In the genomic region with DNA sequence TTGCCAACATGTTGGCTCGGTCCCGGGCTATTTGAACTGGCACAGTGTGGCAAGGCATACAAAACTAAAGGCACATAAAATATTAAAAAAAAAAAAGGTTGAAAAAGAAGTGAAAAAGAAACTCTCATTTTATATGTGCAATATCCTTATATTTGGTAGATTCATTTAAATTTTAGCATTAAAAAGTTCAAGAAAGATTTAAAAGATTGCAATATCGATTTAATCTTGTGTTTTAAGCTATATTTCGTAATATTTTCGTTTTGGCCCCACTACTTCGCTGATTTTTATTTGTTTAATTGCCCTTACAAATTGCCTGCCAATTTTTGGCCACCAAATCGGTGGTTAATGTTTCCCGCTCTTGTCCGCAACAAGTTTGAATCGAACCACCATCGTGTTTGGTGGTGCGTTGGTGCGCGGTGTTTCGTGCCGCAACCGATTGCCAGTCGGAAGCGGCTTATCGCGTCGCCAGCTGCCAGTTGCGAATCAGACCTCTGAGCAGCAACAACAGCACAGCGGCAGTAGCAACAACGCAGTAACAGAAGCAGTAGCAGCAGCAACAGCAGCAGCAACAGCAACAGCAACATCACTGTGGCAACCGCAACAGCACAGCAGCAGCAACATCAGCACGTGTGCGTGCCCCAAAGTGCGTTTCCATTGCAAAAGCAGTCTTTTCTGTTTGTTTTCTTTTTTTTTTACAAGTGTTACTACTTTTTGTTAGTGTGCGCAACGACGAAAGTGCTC, we compare ENCODE assay signal across 5 fruit fly cellular contexts.
TF ChIP-seq lines count a peak whose summit lies in the region.

No protein-coding gene starts in this region.

TF ChIP-seq in whole organism, adult, 20 proteins besides CTCF, POLR2A, EP300 and RAD21 (continued from another document):
- TF ChIP-seq CG1620 (GFP tag; optimal IDR thresholded peaks at IDR 0.05; lab: Kevin White, UChicago) (peak; percentile 57), ovo (GFP tag; optimal IDR thresholded peaks at IDR 0.05; lab: Kevin White, UChicago) (peak; percentile 19), CG7045 (GFP tag; optimal IDR thresholded peaks at IDR 0.05; lab: Kevin White, UChicago) (peak; percentile 86), Hr96 (GFP tag; optimal IDR thresholded peaks at IDR 0.05; lab: Kevin White, UChicago) (peak; percentile 72)

TF ChIP-seq in whole organism, embryonic, 481 proteins besides CTCF, POLR2A, EP300 and RAD21 (continued from another document and continues in another):
- TF ChIP-seq CG11560 (tag; IDR thresholded peaks at IDR 0.05; lab: Robert Waterston, UW) = peak; percentile 81
- peak; percentile 97 for TF ChIP-seq CG13296 (GFP tag; optimal IDR thresholded peaks at IDR 0.05; lab: Kevin White, UChicago)
- peak; percentile 99 for TF ChIP-seq Sox100B (GFP tag; optimal IDR thresholded peaks at IDR 0.05; lab: Kevin White, UChicago)
- peak; percentile 43 for TF ChIP-seq mirr (GFP tag; optimal IDR thresholded peaks at IDR 0.05; lab: Kevin White, UChicago)
- no peak for TF ChIP-seq hkb (optimal IDR thresholded peaks at IDR 0.05; lab: Kevin White, UChicago)
- peak; percentile 96 for TF ChIP-seq hkb (GFP tag; IDR thresholded peaks at IDR 0.05; lab: Robert Waterston, UW)
- TF ChIP-seq NFAT (GFP tag; IDR thresholded peaks at IDR 0.05; lab: Robert Waterston, UW) = peak; percentile 86
- peak; percentile 96 for TF ChIP-seq ind (GFP tag; optimal IDR thresholded peaks at IDR 0.05; lab: Kevin White, UChicago)
- no peak for TF ChIP-seq CG34224 (GFP tag; IDR thresholded peaks at IDR 0.05; lab: Robert Waterston, UW; ENCODE audit: partially characterized antibody)
- TF ChIP-seq kay (GFP tag; optimal IDR thresholded peaks at IDR 0.05; lab: Kevin White, UChicago) = peak; percentile 74
- TF ChIP-seq Ravus (GFP tag; IDR thresholded peaks at IDR 0.05; lab: Robert Waterston, UW) = peak; percentile 83
- peak; percentile 75 for TF ChIP-seq NK7.1 (GFP tag; optimal IDR thresholded peaks at IDR 0.05; lab: Kevin White, UChicago)
- TF ChIP-seq zfh2 (GFP tag; optimal IDR thresholded peaks at IDR 0.05; lab: Kevin White, UChicago) = peak; percentile 95
- TF ChIP-seq dm (GFP tag; optimal IDR thresholded peaks at IDR 0.05; lab: Kevin White, UChicago) = peak; percentile 87
- TF ChIP-seq CG14667 (GFP tag; IDR thresholded peaks at IDR 0.05; lab: Robert Waterston, UW) = peak; percentile 83
- peak; percentile 92 for TF ChIP-seq tx (GFP tag; optimal IDR thresholded peaks at IDR 0.05; lab: Kevin White, UChicago)
- no peak for TF ChIP-seq zen (tag; optimal IDR thresholded peaks at IDR 0.05; lab: Kevin White, UChicago)
- peak; percentile 96 for TF ChIP-seq fd96Cb (tag; optimal IDR thresholded peaks at IDR 0.05; lab: Kevin White, UChicago)
- peak; percentile 63 for TF ChIP-seq eyg (GFP tag; optimal IDR thresholded peaks at IDR 0.05; lab: Kevin White, UChicago)
- peak; percentile 96 for TF ChIP-seq CHES-1-like (GFP tag; optimal IDR thresholded peaks at IDR 0.05; lab: Kevin White, UChicago)
- no peak for TF ChIP-seq gfzf (GFP tag; optimal IDR thresholded peaks at IDR 0.05; lab: Kevin White, UChicago)
- peak; percentile 89 for TF ChIP-seq CG3726 (GFP tag; IDR thresholded peaks at IDR 0.05; lab: Robert Waterston, UW)
- TF ChIP-seq lab (GFP tag; optimal IDR thresholded peaks at IDR 0.05; lab: Kevin White, UChicago) = peak; percentile 98
- TF ChIP-seq Ets65A (GFP tag; lab: Kevin White, UChicago) = peak; percentile 96
- peak; percentile 4 for TF ChIP-seq pzg (GFP tag; optimal IDR thresholded peaks at IDR 0.05; lab: Kevin White, UChicago)
- peak; percentile 95 for TF ChIP-seq dmrt99B (tag; optimal IDR thresholded peaks at IDR 0.05; lab: Kevin White, UChicago)
- TF ChIP-seq CG13287 (GFP tag; IDR thresholded peaks at IDR 0.05; lab: Robert Waterston, UW; ENCODE audit: partially characterized antibody) = peak; percentile 39; the same call in 1 of the 2 replicates
- TF ChIP-seq CG30431 (GFP tag; optimal IDR thresholded peaks at IDR 0.05; lab: Kevin White, UChicago) = peak; percentile 87
- TF ChIP-seq CG31388 (GFP tag; optimal IDR thresholded peaks at IDR 0.05; lab: Kevin White, UChicago) = peak; percentile 82

TF ChIP-seq in whole organism, prepupa, 60 proteins besides CTCF, POLR2A, EP300 and RAD21 (continued from another document and continues in another):
- TF ChIP-seq Hr4 (GFP tag; optimal IDR thresholded peaks at IDR 0.05; lab: Kevin White, UChicago) (peak; percentile 91), Met (GFP tag; optimal IDR thresholded peaks at IDR 0.05; lab: Kevin White, UChicago) (peak; percentile 96), fkh (GFP tag; optimal IDR thresholded peaks at IDR 0.05; lab: Kevin White, UChicago) (peak; percentile 63), svp (GFP tag; lab: Kevin White, UChicago) (peak; percentile 94), CG31627 (GFP tag; optimal IDR thresholded peaks at IDR 0.05; lab: Kevin White, UChicago) (peak; percentile 94), CG16779 (tag; optimal IDR thresholded peaks at IDR 0.05; lab: Kevin White, UChicago) (peak; percentile 80), CG6854 (GFP tag; optimal IDR thresholded peaks at IDR 0.05; lab: Kevin White, UChicago) (peak; percentile 82), esn (GFP tag; optimal IDR thresholded peaks at IDR 0.05; lab: Kevin White, UChicago) (peak; percentile 96), Eip93F (GFP tag; optimal IDR thresholded peaks at IDR 0.05; lab: Kevin White, UChicago) (peak; percentile 51), CG11294 (GFP tag; IDR thresholded peaks at IDR 0.05; lab: Robert Waterston, UW) (peak; percentile 92), dsx (GFP tag; optimal IDR thresholded peaks at IDR 0.05; lab: Kevin White, UChicago; ENCODE audit: poor library complexity, severe bottlenecking) (no peak), spab (GFP tag; optimal IDR thresholded peaks at IDR 0.05; lab: Kevin White, UChicago) (peak; percentile 91), Hr38 (GFP tag; optimal IDR thresholded peaks at IDR 0.05; lab: Kevin White, UChicago) (peak; percentile 44), net (GFP tag; optimal IDR thresholded peaks at IDR 0.05; lab: Kevin White, UChicago) (peak; percentile 93), fd59A (GFP tag; optimal IDR thresholded peaks at IDR 0.05; lab: Kevin White, UChicago) (peak; percentile 87), vri (GFP tag; optimal IDR thresholded peaks at IDR 0.05; lab: Kevin White, UChicago) (peak; percentile 53), Sox14 (GFP tag; optimal IDR thresholded peaks at IDR 0.05; lab: Kevin White, UChicago) (peak; percentile 97), topi (GFP tag; optimal IDR thresholded peaks at IDR 0.05; lab: Kevin White, UChicago) (peak; percentile 98), Ets96B (tag; optimal IDR thresholded peaks at IDR 0.05; lab: Kevin White, UChicago) (peak; percentile 83), CG7368 (GFP tag; optimal IDR thresholded peaks at IDR 0.05; lab: Kevin White, UChicago) (peak; percentile 82), Lpt (GFP tag; optimal IDR thresholded peaks at IDR 0.05; lab: Kevin White, UChicago) (peak; percentile 96), acj6 (GFP tag; optimal IDR thresholded peaks at IDR 0.05; lab: Kevin White, UChicago) (peak; percentile 94), CG6792 (GFP tag; optimal IDR thresholded peaks at IDR 0.05; lab: Kevin White, UChicago) (peak; percentile 93), pdm3 (GFP tag; optimal IDR thresholded peaks at IDR 0.05; lab: Kevin White, UChicago) (peak; percentile 96), Sox15 (GFP tag; optimal IDR thresholded peaks at IDR 0.05; lab: Kevin White, UChicago) (peak; percentile 92), lz (GFP tag; optimal IDR thresholded peaks at IDR 0.05; lab: Kevin White, UChicago) (peak; percentile 96), CG11902 (GFP tag; optimal IDR thresholded peaks at IDR 0.05; lab: Kevin White, UChicago) (peak; percentile 90), ss (GFP tag; optimal IDR thresholded peaks at IDR 0.05; lab: Kevin White, UChicago) (peak; percentile 68 to 78), Sox102F (GFP tag; optimal IDR thresholded peaks at IDR 0.05; lab: Kevin White, UChicago) (peak; percentile 92), CG8319 (GFP tag; optimal IDR thresholded peaks at IDR 0.05; lab: Kevin White, UChicago) (peak; percentile 90)

TF ChIP-seq in whole organism, pupa, 21 proteins besides CTCF, POLR2A, EP300 and RAD21 (continued from another document):
- TF ChIP-seq CG15710 (tag; optimal IDR thresholded peaks at IDR 0.05; lab: Kevin White, UChicago) (peak; percentile 87), D1 (tag; optimal IDR thresholded peaks at IDR 0.05; lab: Kevin White, UChicago) (peak; percentile 86)

TF ChIP-seq in whole organism, wandering third instar larva, 38 proteins besides CTCF, POLR2A, EP300 and RAD21 (continued from another document):
- TF ChIP-seq Hr78 (GFP tag; optimal IDR thresholded peaks at IDR 0.05; lab: Kevin White, UChicago) = no peak
- peak; percentile 74 for TF ChIP-seq Hnf4 (GFP tag; optimal IDR thresholded peaks at IDR 0.05; lab: Kevin White, UChicago)
- peak; percentile 87 for TF ChIP-seq HLH106 (tag; optimal IDR thresholded peaks at IDR 0.05; lab: Kevin White, UChicago)
- TF ChIP-seq N (GFP tag; optimal IDR thresholded peaks at IDR 0.05; lab: Kevin White, UChicago) = no peak
- TF ChIP-seq psq (GFP tag; optimal IDR thresholded peaks at IDR 0.05; lab: Kevin White, UChicago) = peak; percentile 92
- TF ChIP-seq jim (GFP tag; optimal IDR thresholded peaks at IDR 0.05; lab: Kevin White, UChicago) = no peak
- no peak for TF ChIP-seq Rel (GFP tag; optimal IDR thresholded peaks at IDR 0.05; lab: Kevin White, UChicago)
- TF ChIP-seq Rel (tag; optimal IDR thresholded peaks at IDR 0.05; lab: Kevin White, UChicago) = no peak
- peak; percentile 28 for TF ChIP-seq CG32264 (GFP tag; optimal IDR thresholded peaks at IDR 0.05; lab: Kevin White, UChicago)
- peak; percentile 90 for TF ChIP-seq fru (GFP tag; optimal IDR thresholded peaks at IDR 0.05; lab: Kevin White, UChicago)
- peak; percentile 92 for TF ChIP-seq h (GFP tag; optimal IDR thresholded peaks at IDR 0.05; lab: Kevin White, UChicago)
- TF ChIP-seq sage (GFP tag; optimal IDR thresholded peaks at IDR 0.05; lab: Kevin White, UChicago) = peak; percentile 66
- TF ChIP-seq usp (GFP tag; optimal IDR thresholded peaks at IDR 0.05; lab: Kevin White, UChicago) = no peak
- TF ChIP-seq Hr83 (GFP tag; optimal IDR thresholded peaks at IDR 0.05; lab: Kevin White, UChicago; ENCODE audit: poor library complexity, severe bottlenecking) = no peak
- peak; percentile 91 for TF ChIP-seq dmrt93B (GFP tag; optimal IDR thresholded peaks at IDR 0.05; lab: Kevin White, UChicago)
- TF ChIP-seq Dfd (GFP tag; optimal IDR thresholded peaks at IDR 0.05; lab: Kevin White, UChicago) = peak; percentile 24
- TF ChIP-seq GATAd (GFP tag; optimal IDR thresholded peaks at IDR 0.05; lab: Kevin White, UChicago) = peak; percentile 40
- peak; percentile 81 for TF ChIP-seq CG9705 (GFP tag; optimal IDR thresholded peaks at IDR 0.05; lab: Kevin White, UChicago)
- TF ChIP-seq tai (GFP tag; optimal IDR thresholded peaks at IDR 0.05; lab: Kevin White, UChicago) = peak; percentile 80
- TF ChIP-seq lola (GFP tag; optimal IDR thresholded peaks at IDR 0.05; lab: Kevin White, UChicago) = no peak
